Fruit fly (Drosophila melanogaster): Measurements from ENCODE around the gene CG42827.
A peak's percentile ranks its signal among the peaks of the same experiment; 100 is the strongest.

The CG42827 gene

DNA sequence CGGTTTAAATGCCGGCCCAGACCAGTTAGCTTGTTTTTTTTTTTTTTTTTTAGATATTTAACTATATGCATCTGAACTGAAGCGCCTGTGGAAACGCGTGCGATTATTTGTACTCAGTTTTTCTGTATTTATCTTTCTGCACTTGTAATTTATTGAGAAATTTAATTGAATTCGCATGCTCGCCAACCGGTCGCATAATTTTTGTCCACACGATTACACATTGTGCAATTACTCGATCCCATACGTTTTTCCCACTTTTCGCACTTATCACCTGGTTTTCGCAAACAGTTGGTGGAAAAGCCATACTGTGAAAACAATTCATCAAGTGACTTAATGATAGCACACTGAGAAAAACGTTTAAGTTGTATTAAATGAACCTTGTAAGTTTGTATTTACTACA lies at the start of gene CG42827:
Gene CG42827, plus strand, starts transcription at position 301 of the 400 bp plus-strand sequence.
- no peak for TF ChIP-seq CG17801 (GFP tag; optimal IDR thresholded peaks at IDR 0.05; ENCODE audit: partially characterized antibody)

DNA sequence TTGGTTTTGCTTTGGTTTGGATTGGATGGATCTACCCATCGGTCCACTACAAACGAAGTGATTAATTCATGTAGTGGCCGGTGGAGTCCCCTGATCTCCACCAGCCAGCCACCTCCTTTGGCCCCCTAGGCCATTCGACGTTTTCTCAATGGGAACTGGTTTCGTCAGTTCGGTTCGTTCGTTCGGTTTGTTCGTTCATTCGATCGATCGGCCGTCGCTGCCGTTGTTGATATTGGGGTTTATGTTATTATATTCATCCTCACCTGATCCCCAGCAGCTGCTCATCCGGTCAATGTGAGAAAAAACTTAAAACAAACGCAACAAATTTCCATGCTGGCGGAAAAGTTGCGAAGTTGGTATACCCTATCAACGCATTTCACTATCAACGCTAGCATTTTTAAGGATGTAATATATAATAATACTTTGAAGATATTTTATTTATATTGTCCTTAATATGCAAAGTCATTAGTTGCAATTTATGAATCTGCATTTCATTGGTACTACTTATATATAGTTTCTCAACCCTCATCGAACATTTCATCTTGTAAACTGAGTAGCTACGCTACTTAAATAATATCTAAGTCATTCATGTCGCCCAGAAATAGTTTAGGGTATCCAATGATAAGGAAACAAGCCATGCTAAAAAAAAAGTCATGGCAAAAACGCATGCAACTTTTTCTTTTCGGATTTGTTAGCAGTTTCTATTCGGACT lies 48.9 kb upstream of the CG42827 start:
- no peak for TF ChIP-seq CG17801 (GFP tag; optimal IDR thresholded peaks at IDR 0.05; ENCODE audit: partially characterized antibody)

DNA sequence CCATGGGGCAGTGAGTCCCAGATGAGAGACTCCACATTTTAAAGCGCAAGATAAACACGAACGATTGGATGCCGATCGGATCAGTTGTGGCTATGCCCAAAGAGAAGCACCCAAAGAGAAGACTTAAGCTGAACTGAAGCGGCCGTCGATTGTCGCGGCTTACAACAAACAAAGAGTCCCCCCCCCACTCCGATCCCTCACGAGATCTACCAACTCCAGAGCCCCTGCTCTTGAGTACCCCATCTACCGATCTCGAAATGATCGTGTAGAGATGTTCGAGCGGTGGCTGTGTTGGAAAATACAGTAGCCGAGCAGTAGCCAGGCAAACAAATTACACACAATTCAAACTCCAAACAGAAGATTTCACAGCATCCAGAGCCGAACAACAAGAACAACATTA lies 47.0 kb upstream of the CG42827 start:
- no peak for TF ChIP-seq CG17801 (GFP tag; optimal IDR thresholded peaks at IDR 0.05; ENCODE audit: partially characterized antibody)

DNA sequence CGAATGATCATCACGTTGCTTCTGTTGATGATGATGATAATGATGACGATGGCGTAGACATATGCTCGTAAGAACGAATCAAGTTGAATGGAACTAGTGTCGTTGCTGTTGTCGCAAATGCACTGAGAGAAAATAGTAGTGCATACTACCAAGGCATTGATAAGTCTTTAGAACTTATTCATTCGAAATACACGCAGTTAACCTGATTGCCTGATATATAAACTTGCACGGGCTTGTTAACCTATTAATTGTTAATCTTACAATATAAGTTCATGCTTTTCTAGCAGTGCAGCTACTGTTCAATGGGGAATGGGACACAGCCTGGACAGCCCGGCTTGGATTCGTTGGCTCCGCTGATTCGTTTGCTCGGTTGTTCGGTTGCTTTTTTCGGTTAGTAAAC lies 46.4 kb upstream of the CG42827 start:
- TF ChIP-seq CG17801 (GFP tag; optimal IDR thresholded peaks at IDR 0.05; ENCODE audit: partially characterized antibody) = no peak

DNA sequence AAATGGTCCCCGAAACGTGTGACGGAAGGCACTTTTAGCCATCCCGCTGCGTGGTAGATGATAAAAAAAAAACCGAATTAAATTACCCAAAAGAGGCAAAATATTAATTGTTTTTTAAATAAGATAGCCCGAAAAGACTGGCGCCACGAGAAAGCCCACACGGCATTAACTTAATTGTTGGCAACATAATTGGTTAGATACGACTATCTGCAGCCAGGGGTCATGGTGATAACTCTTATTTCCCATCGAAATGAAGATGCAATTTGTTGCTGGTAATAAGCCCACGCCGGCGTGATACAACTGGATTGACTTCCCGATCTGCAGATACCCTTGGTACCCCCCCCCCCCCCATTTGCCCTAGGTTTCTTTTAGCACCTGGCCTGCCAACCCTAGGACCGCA lies 45.0 kb upstream of the CG42827 start:
- no peak for TF ChIP-seq CG17801 (GFP tag; optimal IDR thresholded peaks at IDR 0.05; ENCODE audit: partially characterized antibody)

DNA sequence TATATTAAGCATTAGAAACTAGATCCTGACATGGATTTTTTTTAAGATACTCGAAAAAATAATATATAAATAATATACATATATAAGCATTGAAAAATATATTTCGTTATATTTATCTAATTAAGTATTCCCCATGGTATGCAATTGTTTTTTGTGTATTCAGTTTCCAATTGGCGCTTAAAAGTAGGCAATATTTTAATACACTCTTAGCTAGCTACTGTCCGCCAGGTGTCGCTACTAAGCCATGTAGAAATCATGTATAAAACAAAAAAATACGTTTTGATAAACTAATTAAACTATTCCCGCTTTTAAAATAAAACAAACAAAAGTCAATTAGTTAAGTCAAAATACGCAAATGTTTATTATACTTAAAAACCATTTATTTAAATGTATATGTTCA lies 41.4 kb upstream of the CG42827 start:
- TF ChIP-seq CG17801 (GFP tag; optimal IDR thresholded peaks at IDR 0.05; ENCODE audit: partially characterized antibody) = peak; percentile 42

DNA sequence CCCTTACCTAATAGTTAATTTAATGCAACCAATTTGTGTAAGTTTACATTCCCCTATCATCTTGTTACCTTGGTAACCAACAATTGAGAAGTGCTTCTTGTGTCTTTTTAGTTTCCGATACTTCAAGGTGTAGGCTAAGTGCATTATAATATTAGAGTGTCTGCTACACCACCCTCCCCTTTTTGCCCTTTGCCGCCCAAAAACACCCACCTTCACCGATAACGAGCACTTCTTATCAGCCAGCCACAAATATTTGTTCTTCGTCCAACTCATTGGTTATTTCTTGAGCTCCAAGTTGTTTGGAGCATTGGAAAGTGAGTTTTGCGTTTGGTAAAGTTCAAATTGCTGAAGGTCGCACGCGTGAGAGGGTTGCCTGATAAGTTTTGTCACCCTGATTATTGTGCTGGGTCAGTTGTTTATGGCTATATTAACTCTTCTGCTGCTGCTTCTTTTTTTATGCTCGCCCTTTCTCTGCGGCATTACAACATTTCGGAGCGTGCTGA lies 40.8 kb upstream of the CG42827 start:
- no peak for TF ChIP-seq CG17801 (GFP tag; optimal IDR thresholded peaks at IDR 0.05; ENCODE audit: partially characterized antibody)

DNA sequence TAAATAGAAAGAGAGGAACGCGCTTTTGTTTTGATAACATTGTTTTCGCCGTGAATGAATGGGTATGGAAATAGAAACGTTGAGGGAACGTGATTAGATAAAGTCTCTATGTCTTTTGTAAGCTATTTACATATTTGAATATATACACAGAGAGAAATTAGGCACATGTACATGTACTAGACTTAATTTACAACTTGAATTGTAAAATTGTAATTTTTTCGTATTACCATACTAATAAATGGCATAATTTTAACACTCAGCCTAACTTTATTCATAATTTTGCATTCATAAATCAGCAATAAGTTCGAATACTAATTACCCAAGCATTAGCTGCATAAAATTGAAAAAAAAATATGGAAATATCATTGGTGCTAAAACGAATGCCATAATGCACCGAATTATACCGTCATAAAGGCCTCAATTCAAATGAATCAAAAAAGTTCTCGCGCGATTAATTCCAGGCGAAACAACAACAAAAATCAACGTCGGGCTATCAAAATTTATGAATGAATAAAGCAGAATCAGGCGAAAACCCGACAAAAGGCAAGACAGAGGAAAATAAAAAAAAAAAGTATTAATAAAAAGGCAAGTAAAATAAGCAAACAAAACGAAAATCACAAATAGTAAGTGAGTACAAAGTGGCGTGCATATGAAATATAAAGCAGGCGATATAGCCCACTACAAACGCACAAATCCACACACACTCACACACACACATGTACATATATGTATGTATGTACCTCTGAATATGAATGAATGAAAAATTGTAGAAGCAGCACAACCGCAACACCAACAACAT lies 40.0 kb upstream of the CG42827 start:
- TF ChIP-seq CG17801 (GFP tag; optimal IDR thresholded peaks at IDR 0.05; ENCODE audit: partially characterized antibody) = peak; percentile 82

DNA sequence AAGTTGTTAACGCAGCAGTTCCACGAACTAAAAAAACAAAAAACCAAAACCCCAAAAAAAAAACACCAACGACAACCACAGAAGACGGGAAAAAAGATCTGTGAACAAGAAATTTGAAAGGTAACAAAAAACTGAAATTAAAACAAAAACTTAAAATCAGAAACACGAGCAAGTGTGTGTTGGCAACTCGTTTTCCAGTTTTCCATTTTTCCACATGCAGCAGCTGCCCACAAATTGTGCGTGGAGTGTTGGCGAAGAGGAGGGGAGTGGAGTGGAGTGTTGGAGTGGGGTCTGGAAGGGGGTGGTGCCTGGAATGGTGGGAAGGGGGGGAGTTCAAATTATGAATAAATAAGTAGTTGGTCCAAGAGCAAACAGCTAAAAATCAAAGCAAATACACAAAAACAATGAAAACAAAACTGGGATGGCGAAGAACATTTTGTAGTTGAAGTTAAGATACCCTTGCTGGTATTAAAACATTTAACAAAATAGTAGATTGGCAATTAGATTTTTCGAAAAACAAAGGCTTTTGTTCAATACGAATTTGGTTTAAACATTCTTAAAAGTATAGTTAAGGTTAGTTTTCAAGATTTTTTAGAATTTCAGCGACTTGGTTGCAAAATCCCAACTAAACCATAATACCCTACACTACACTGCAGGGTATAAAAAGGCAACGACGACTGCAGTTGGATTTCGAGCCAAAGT lies 39.2 kb upstream of the CG42827 start:
- no peak for TF ChIP-seq CG17801 (GFP tag; optimal IDR thresholded peaks at IDR 0.05; ENCODE audit: partially characterized antibody)

DNA sequence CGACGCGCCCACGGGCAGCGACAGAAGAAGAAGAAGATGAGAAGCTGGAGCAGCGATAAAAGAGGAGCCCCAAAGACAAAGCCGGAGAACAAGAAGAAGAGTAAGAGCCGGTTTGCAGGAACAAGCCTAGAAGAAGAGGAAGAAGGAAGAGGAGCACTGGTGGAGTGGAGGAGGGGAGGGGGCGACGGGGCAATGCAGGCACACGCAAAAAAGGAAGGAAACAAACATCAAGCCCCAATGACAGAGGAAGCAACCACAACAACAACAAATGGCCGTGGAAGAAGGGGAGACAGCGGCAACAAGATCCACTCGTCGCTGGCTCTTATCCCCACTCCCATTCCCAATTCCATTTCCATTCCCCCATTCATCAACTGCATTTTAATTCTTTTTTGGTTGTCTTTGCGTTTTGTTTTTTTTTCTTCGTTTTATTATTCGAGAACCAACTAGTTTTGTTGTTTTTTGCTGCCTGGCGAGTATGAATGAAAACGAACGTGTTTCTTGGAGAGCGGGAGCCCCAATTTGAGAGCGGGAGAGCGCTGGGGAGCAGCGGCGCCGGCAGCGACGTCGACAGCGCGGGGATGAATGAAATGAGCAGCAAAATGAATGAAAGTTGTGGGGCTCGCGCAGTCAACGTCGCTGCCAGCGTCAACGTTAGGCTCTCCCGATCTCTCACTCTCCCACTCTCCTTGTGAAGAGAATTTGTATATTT lies 38.5 kb upstream of the CG42827 start:
- peak; percentile 64 for TF ChIP-seq CG17801 (GFP tag; optimal IDR thresholded peaks at IDR 0.05; ENCODE audit: partially characterized antibody)

DNA sequence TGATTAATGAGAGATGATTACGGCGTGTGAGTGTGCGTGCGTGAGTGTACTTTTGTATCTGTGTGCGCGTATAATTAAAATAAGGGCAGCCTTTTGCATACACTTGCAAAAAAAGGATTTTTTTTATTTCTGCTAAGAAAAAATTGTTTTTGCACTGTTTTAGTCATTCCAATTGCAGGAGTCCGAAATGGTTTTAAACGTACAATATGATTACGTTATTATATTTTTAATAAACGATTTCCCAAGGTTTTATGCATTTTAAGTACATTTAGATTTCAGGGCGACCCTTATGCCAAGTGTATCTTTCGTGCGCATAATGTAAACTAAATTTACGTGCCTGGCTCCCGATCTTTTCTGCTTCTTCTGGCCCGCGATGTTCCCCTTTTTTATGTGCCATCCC lies 37.9 kb upstream of the CG42827 start:
- no peak for TF ChIP-seq CG17801 (GFP tag; optimal IDR thresholded peaks at IDR 0.05; ENCODE audit: partially characterized antibody)

DNA sequence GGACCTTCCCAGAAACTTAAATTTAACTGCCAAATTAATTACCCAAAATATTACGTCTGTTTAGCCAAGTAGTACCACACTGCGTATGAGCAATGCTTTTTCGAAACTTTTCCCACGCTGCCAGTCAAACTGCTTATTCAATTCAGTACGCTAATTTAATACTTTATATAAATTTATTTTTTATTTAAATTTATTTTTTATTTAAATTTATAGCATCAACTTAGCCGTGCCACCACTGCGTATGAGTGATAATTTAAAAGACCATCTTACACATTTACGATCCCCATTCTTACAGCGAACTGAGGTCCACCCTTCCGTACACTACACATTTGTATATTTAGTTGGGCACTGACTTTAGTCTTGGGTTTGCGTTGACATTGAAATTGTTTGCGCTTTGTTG lies 37.1 kb upstream of the CG42827 start:
- TF ChIP-seq CG17801 (GFP tag; optimal IDR thresholded peaks at IDR 0.05; ENCODE audit: partially characterized antibody) = no peak

DNA sequence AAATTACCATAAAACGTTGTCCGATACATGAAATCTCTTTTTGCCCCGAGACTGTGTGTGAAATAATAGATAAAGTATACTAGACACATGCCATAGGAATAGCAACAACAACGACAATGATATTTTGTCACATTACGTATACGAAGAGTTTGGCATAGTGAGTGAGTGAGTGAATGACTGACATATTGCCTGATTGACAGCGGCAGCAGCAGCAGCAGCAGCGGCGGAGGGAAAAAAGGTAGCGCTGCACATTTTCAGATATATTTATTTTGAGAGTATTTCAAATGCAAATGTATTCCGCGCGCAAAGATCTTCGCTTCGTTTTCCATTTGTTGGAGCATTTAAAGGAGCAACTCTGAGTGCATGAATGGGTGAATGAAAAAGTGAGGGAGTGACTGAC lies 36.2 kb upstream of the CG42827 start:
- TF ChIP-seq CG17801 (GFP tag; optimal IDR thresholded peaks at IDR 0.05; ENCODE audit: partially characterized antibody) = no peak

DNA sequence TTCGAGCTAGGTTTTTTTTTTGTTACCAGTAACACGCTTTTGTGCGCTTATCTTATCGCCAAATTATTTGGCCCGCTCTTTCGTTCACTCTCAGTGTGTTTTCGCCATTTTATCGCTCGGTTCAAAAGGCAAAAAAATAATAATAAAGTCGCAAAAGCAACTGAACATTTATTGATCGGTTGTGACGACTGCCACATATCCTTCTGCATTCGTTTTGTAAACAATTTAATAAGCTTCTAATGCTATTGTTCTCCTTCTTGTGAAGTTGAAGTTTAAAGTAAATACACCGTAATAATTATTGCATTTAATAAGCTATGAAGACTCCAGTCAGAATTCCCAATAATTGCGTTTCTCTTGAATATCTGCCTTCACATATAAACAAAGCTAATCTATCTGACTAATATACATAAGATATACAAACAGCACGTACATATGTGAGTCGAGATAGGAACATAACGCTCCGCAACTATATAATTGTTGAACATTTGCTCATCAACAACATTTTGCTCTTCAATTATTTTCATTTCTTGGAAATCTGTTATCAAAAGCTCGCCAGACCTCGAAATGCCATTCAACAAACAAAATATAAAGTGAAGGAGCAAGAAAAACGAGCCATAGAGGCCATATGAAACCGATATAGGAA lies 35.4 kb upstream of the CG42827 start:
- no peak for TF ChIP-seq CG17801 (GFP tag; optimal IDR thresholded peaks at IDR 0.05; ENCODE audit: partially characterized antibody)
